Worm (Caenorhabditis elegans): Measurements from ENCODE around the gene K08F11.1.
"Not testable (repeated sequence)": the region's sequence is repeated elsewhere in the genome, so short reads cannot be mapped to it uniquely, and the experiment has no call there.

ce11 chrIV:4720522-4720921 is 4.1 kb upstream of the K08F11.1 start:
- TF ChIP-seq T22C8.4 (GFP tag; IDR thresholded peaks at IDR 0.05) (peak; percentile 24; the same call in 1 of the 2 replicates), ztf-23 (GFP tag; IDR thresholded peaks at IDR 0.05) (peak; percentile 60; the same call in 1 of the 2 replicates)
- not testable (repeated sequence) for TF ChIP-seq med-1 (GFP tag; optimal IDR thresholded peaks at IDR 0.05; ENCODE audit: insufficient read depth); flt-1 (GFP tag; IDR thresholded peaks at IDR 0.05); cog-1 (tag; optimal IDR thresholded peaks at IDR 0.05); ztf-29 (GFP tag; IDR thresholded peaks at IDR 0.05); ref-1 (GFP tag; conservative IDR thresholded peaks at IDR 0.05); tab-1 (GFP tag; IDR thresholded peaks at IDR 0.05)

All from whole organism, midembryonic.